Fruit fly (Drosophila melanogaster): Measurements from ENCODE around the gene Aasdh.
A peak's percentile ranks its signal among the peaks of the same experiment; 100 is the strongest.

DNA sequence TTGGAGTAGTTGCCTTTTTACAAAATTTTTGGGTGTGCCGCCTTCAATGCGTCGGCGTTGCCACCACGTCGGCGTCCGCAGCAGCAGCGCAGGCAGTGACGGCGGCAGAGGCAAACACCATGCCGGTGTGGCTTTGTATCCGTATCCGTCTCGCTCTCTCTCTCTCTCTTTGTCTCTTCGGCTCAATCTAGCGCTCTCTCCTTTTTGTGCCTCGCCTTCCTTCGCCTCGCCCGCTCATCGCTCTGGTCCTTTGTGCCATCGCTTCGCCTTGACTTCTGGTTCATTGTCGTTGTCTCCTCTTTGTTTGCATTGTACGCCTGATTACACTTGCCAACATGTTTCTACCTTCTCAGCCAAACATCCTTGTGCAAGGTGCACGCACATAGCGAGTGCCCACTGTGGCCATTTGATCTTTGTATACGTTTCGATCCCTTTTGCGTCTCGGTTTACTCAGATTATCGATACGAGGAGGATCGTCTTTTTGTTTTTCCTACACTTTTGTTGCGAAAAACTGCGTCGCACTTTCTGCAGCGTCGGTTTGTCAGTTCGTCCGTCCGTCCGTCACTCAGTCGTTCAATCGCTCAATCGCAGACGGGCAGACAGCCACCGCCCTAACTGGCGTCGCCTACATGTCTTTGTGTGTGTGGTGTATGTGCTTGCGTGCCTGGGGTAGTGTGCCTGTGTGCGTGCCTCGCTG, 32.9 kb downstream of the Aasdh start:
- no peak for TF ChIP-seq Abd-B (GFP tag; optimal IDR thresholded peaks at IDR 0.05)
- TF ChIP-seq Myc (optimal IDR thresholded peaks at IDR 0.05) = no peak
- peak; percentile 100 for TF ChIP-seq psq (GFP tag; optimal IDR thresholded peaks at IDR 0.05)
- peak; percentile 73 for TF ChIP-seq br (GFP tag; optimal IDR thresholded peaks at IDR 0.05)
- TF ChIP-seq usp (GFP tag; optimal IDR thresholded peaks at IDR 0.05) = no peak
- no peak for TF ChIP-seq pan (optimal IDR thresholded peaks at IDR 0.05)
- peak; percentile 84 for TF ChIP-seq fru (GFP tag; optimal IDR thresholded peaks at IDR 0.05)
- TF ChIP-seq h (GFP tag; optimal IDR thresholded peaks at IDR 0.05) = peak; percentile 81
- TF ChIP-seq GATAd (GFP tag; optimal IDR thresholded peaks at IDR 0.05) = no peak
- no peak for TF ChIP-seq Rel (GFP tag; optimal IDR thresholded peaks at IDR 0.05)
- TF ChIP-seq Rel (tag; optimal IDR thresholded peaks at IDR 0.05) = peak; percentile 52
- peak; percentile 77 for TF ChIP-seq Dif (GFP tag; optimal IDR thresholded peaks at IDR 0.05; ENCODE audit: partially characterized antibody)
- TF ChIP-seq sage (GFP tag; optimal IDR thresholded peaks at IDR 0.05) = peak; percentile 48
- no peak for TF ChIP-seq Dfd (GFP tag; optimal IDR thresholded peaks at IDR 0.05)
- TF ChIP-seq rgr (GFP tag; optimal IDR thresholded peaks at IDR 0.05) = peak; percentile 71
